Fruit fly (Drosophila melanogaster) whole organism, embryonic: ENCODE results near the gene Sas-4.

ENCODE experiments used
- Asciz ChIP-seq: fragments of 200-800 bp; sonication (Bioruptor generic); optimal IDR thresholded peaks from 2 replicates; lab custom pipeline; 2017; ENCODE audit warnings: missing biosample characterization, mild to moderate bottlenecking, missing genetic modification characterization, missing genetic modification reagents
- Atf3 ChIP-seq: fragments of 200-800 bp; sonication (Bioruptor generic); optimal IDR thresholded peaks from 3 replicates; lab custom pipeline; 2016; ENCODE audit warnings: missing biosample characterization, missing genetic modification characterization
- CG10267 ChIP-seq: fragments of 200-800 bp; sonication (Bioruptor generic); optimal IDR thresholded peaks from 2 replicates; lab custom pipeline; 2018; ENCODE audit warnings: missing biosample characterization, mild to moderate bottlenecking, missing genetic modification characterization, moderate library complexity
- CG11093 ChIP-seq: fragments of 200-800 bp; sonication (Bioruptor generic); IDR thresholded peaks from 3 replicates; pipeline ENCODE4 v1.3.6; 2022; ENCODE audit warnings: missing biosample characterization, missing genetic modification characterization
- CG11695 ChIP-seq: fragments of 200-800 bp; sonication (Bioruptor generic); IDR thresholded peaks from 3 replicates; pipeline ENCODE4 v1.3.6; 2022; ENCODE audit warnings: missing biosample characterization, missing genetic modification characterization
- CG12104 ChIP-seq: fragments of 200-800 bp; sonication (Bioruptor generic); optimal IDR thresholded peaks from 3 replicates; lab custom pipeline; 2016; ENCODE audit warnings: missing biosample characterization, missing genetic modification characterization
- CG12769 ChIP-seq: fragments of 200-800 bp; sonication (Bioruptor generic); optimal IDR thresholded peaks from 2 replicates; lab custom pipeline; 2019; ENCODE audit warnings: missing biosample characterization, mild to moderate bottlenecking, missing genetic modification characterization, moderate library complexity
- CG16863 ChIP-seq: fragments of 200-800 bp; sonication (Bioruptor generic); optimal IDR thresholded peaks from 3 replicates; lab custom pipeline; 2016; ENCODE audit warnings: missing biosample characterization, missing genetic modification characterization
- CG17912 ChIP-seq: fragments of 200-800 bp; sonication (Bioruptor generic); optimal IDR thresholded peaks from 2 replicates; lab custom pipeline; 2018; ENCODE audit warnings: missing biosample characterization, mild to moderate bottlenecking, missing genetic modification characterization
- CG2116 ChIP-seq: fragments of 200-800 bp; sonication (Bioruptor generic); optimal IDR thresholded peaks from 3 replicates; lab custom pipeline; 2018; ENCODE audit warnings: missing biosample characterization, mild to moderate bottlenecking, missing genetic modification characterization
- CG2120 ChIP-seq: fragments of 200-800 bp; sonication (Bioruptor generic); optimal IDR thresholded peaks from 3 replicates; lab custom pipeline; 2016; ENCODE audit warnings: missing biosample characterization, missing genetic modification characterization
- CG2199 ChIP-seq: fragments of 200-800 bp; sonication (Bioruptor generic); IDR thresholded peaks from 3 replicates; pipeline ENCODE4 v1.3.6; 2022; ENCODE audit warnings: missing biosample characterization, missing genetic modification characterization
- CG3065 ChIP-seq: fragments of 200-800 bp; sonication (Bioruptor generic); optimal IDR thresholded peaks from 2 replicates; lab custom pipeline; 2016; ENCODE audit warnings: missing biosample characterization, missing genetic modification characterization
- CG3163 ChIP-seq: fragments of 200-800 bp; sonication (Bioruptor generic); optimal IDR thresholded peaks from 3 replicates; lab custom pipeline; 2016; ENCODE audit warnings: missing biosample characterization, missing genetic modification characterization
- CG3407 ChIP-seq: fragments of 200-800 bp; sonication (Bioruptor generic); optimal IDR thresholded peaks from 2 replicates; lab custom pipeline; 2018; ENCODE audit warnings: missing biosample characterization, mild to moderate bottlenecking, missing genetic modification characterization
- CG42726 ChIP-seq: fragments of 200-800 bp; sonication (Bioruptor generic); IDR thresholded peaks from 2 replicates; pipeline ENCODE4 v1.3.6; 2022; ENCODE audit warnings: missing biosample characterization, missing genetic modification characterization; ENCODE audit not compliant: partially characterized antibody
- CG4404 ChIP-seq: fragments of 200-800 bp; sonication (Bioruptor generic); IDR thresholded peaks from 2 replicates; pipeline ENCODE4 v1.3.6; 2022; ENCODE audit warnings: missing biosample characterization, missing genetic modification characterization
- CG7987 ChIP-seq: fragments of 200-800 bp; sonication (Bioruptor generic); optimal IDR thresholded peaks from 2 replicates; lab custom pipeline; 2018; ENCODE audit warnings: missing biosample characterization, mild to moderate bottlenecking, missing genetic modification characterization, moderate library complexity
- CG9876 ChIP-seq: fragments of 200-800 bp; sonication (Bioruptor generic); optimal IDR thresholded peaks from 2 replicates; lab custom pipeline; 2016; ENCODE audit warnings: missing biosample characterization, missing genetic modification characterization
- Camta ChIP-seq: fragments of 200-800 bp; sonication (Bioruptor generic); optimal IDR thresholded peaks from 2 replicates; lab custom pipeline; 2016; ENCODE audit warnings: missing biosample characterization, missing genetic modification characterization
- CoRest ChIP-seq: fragments of 200-800 bp; sonication (Bioruptor generic); optimal IDR thresholded peaks from 3 replicates; lab custom pipeline; 2018; ENCODE audit warnings: missing biosample characterization, mild to moderate bottlenecking, missing genetic modification characterization, moderate library complexity
- CrebB ChIP-seq: fragments of 200-800 bp; sonication (Bioruptor generic); optimal IDR thresholded peaks from 3 replicates; lab custom pipeline; 2018; ENCODE audit warnings: missing biosample characterization, mild to moderate bottlenecking, missing genetic modification characterization
- D19B ChIP-seq: fragments of 200-800 bp; sonication (Bioruptor generic); optimal IDR thresholded peaks from 2 replicates; lab custom pipeline; 2017; ENCODE audit warnings: missing biosample characterization, mild to moderate bottlenecking, missing genetic modification characterization
- Gsc ChIP-seq: fragments of 200-800 bp; sonication (Bioruptor generic); IDR thresholded peaks from 2 replicates; pipeline ENCODE4 v1.3.6; 2022; ENCODE audit warnings: missing biosample characterization, missing genetic modification characterization
- Hey ChIP-seq: fragments of 200-800 bp; sonication (Bioruptor generic); optimal IDR thresholded peaks from 3 replicates; lab custom pipeline; 2018; ENCODE audit warnings: missing biosample characterization, mild to moderate bottlenecking, missing genetic modification characterization
- Hmr ChIP-seq: fragments of 200-800 bp; sonication (Bioruptor generic); optimal IDR thresholded peaks from 3 replicates; lab custom pipeline; 2017; ENCODE audit warnings: mild to moderate bottlenecking, missing biosample characterization, missing genetic modification reagents, missing genetic modification characterization
- Jarid2 ChIP-seq: fragments of 200-800 bp; sonication (Bioruptor generic); optimal IDR thresholded peaks from 3 replicates; lab custom pipeline; 2017; ENCODE audit warnings: mild to moderate bottlenecking, missing biosample characterization, missing genetic modification reagents, missing genetic modification characterization
- Kr ChIP-seq: fragments of 200-800 bp; sonication (Bioruptor generic); optimal IDR thresholded peaks from 2 replicates; lab custom pipeline; 2017; ENCODE audit warnings: missing biosample characterization, mild to moderate bottlenecking, missing genetic modification characterization
- Lhr ChIP-seq: fragments of 200-800 bp; sonication (Bioruptor generic); optimal IDR thresholded peaks from 3 replicates; lab custom pipeline; 2017; ENCODE audit warnings: mild to moderate bottlenecking, missing biosample characterization, missing genetic modification reagents, missing genetic modification characterization
- NfI ChIP-seq: fragments of 200-800 bp; sonication (Bioruptor generic); optimal IDR thresholded peaks from 3 replicates; lab custom pipeline; 2018; ENCODE audit warnings: missing biosample characterization, mild to moderate bottlenecking, missing genetic modification characterization, moderate library complexity
- Sry-δ ChIP-seq: fragments of 200-800 bp; sonication (Bioruptor generic); optimal IDR thresholded peaks from 2 replicates; lab custom pipeline; 2016; ENCODE audit warnings: missing biosample characterization, missing genetic modification characterization
- ab ChIP-seq: fragments of 200-800 bp; sonication (Bioruptor generic); optimal IDR thresholded peaks from 2 replicates; lab custom pipeline; 2016; ENCODE audit warnings: missing biosample characterization, missing genetic modification characterization
- cg ChIP-seq: fragments of 200-800 bp; sonication (Bioruptor generic); optimal IDR thresholded peaks from 3 replicates; lab custom pipeline; 2019; ENCODE audit warnings: missing biosample characterization, mild to moderate bottlenecking, missing genetic modification characterization, moderate library complexity
- chinmo ChIP-seq: fragments of 200-800 bp; sonication (Bioruptor generic); IDR thresholded peaks from 4 replicates; pipeline ENCODE4 v1.3.6; 2022; ENCODE audit warnings: missing biosample characterization, missing genetic modification characterization; ENCODE audit not compliant: partially characterized antibody
- chn ChIP-seq: fragments of 200-800 bp; sonication (Bioruptor generic); optimal IDR thresholded peaks from 2 replicates; lab custom pipeline; 2016; ENCODE audit warnings: missing biosample characterization, missing genetic modification characterization
- da ChIP-seq: fragments of 200-800 bp; sonication (Bioruptor generic); optimal IDR thresholded peaks from 2 replicates; lab custom pipeline; 2016; ENCODE audit warnings: missing biosample characterization, missing genetic modification characterization
- danr ChIP-seq: fragments of 200-800 bp; sonication (Bioruptor generic); IDR thresholded peaks from 2 replicates; pipeline ENCODE4 v1.3.6; 2022; ENCODE audit warnings: missing biosample characterization, missing genetic modification characterization
- en ChIP-seq: fragments of 200-800 bp; sonication (Bioruptor generic); optimal IDR thresholded peaks from 2 replicates; lab custom pipeline; 2016; ENCODE audit warnings: missing biosample characterization, missing genetic modification characterization
- hbn ChIP-seq: fragments of 200-800 bp; sonication (Bioruptor generic); IDR thresholded peaks from 2 replicates; pipeline ENCODE4 v1.3.6; 2022; ENCODE audit warnings: missing biosample characterization, missing genetic modification characterization; ENCODE audit not compliant: partially characterized antibody
- kay ChIP-seq: fragments of 200-800 bp; sonication (Bioruptor generic); optimal IDR thresholded peaks from 2 replicates; lab custom pipeline; 2016; ENCODE audit warnings: missing biosample characterization, missing genetic modification characterization
- onecut ChIP-seq: fragments of 200-800 bp; sonication (Bioruptor generic); IDR thresholded peaks from 2 replicates; pipeline ENCODE4 v1.3.6; 2022; ENCODE audit warnings: missing biosample characterization, missing genetic modification characterization
- pros ChIP-seq: fragments of 200-800 bp; sonication (Bioruptor generic); optimal IDR thresholded peaks from 3 replicates; lab custom pipeline; 2019; ENCODE audit warnings: missing biosample characterization, mild to moderate bottlenecking, missing genetic modification characterization, moderate library complexity
- sob ChIP-seq: fragments of 200-800 bp; sonication (Bioruptor generic); IDR thresholded peaks from 2 replicates; pipeline ENCODE4 v1.3.6; 2022; ENCODE audit warnings: missing biosample characterization, missing genetic modification characterization
- sqz ChIP-seq: fragments of 200-800 bp; sonication (Bioruptor generic); optimal IDR thresholded peaks from 3 replicates; lab custom pipeline; 2018; ENCODE audit warnings: missing biosample characterization, mild to moderate bottlenecking, missing genetic modification characterization
- tin ChIP-seq: fragments of 200-800 bp; sonication (Bioruptor generic); optimal IDR thresholded peaks from 3 replicates; lab custom pipeline; 2016; ENCODE audit warnings: missing biosample characterization, missing genetic modification characterization
- tio ChIP-seq: fragments of 200-800 bp; sonication (Bioruptor generic); optimal IDR thresholded peaks from 2 replicates; lab custom pipeline; 2017; ENCODE audit warnings: missing biosample characterization, missing genetic modification characterization, inconsistent platforms
- trem ChIP-seq: fragments of 200-800 bp; optimal IDR thresholded peaks from 3 replicates; lab custom pipeline; 2019; ENCODE audit warnings: missing biosample characterization, mild to moderate bottlenecking, missing genetic modification characterization, moderate library complexity
- vvl ChIP-seq: fragments of 200-800 bp; sonication (Bioruptor generic); IDR thresholded peaks from 2 replicates; pipeline ENCODE4 v1.3.6; 2022; ENCODE audit warnings: missing biosample characterization, missing genetic modification characterization
- zen2 ChIP-seq: fragments of 200-800 bp; sonication (Bioruptor generic); IDR thresholded peaks from 3 replicates; pipeline ENCODE4 v1.3.6; 2022; ENCODE audit warnings: missing biosample characterization, missing genetic modification characterization; ENCODE audit not compliant: partially characterized antibody
- zf30C ChIP-seq: fragments of 200-800 bp; sonication (Bioruptor generic); optimal IDR thresholded peaks from 3 replicates; lab custom pipeline; 2018; ENCODE audit warnings: missing biosample characterization, mild to moderate bottlenecking, missing genetic modification characterization

Gene Sas-4

DNA sequence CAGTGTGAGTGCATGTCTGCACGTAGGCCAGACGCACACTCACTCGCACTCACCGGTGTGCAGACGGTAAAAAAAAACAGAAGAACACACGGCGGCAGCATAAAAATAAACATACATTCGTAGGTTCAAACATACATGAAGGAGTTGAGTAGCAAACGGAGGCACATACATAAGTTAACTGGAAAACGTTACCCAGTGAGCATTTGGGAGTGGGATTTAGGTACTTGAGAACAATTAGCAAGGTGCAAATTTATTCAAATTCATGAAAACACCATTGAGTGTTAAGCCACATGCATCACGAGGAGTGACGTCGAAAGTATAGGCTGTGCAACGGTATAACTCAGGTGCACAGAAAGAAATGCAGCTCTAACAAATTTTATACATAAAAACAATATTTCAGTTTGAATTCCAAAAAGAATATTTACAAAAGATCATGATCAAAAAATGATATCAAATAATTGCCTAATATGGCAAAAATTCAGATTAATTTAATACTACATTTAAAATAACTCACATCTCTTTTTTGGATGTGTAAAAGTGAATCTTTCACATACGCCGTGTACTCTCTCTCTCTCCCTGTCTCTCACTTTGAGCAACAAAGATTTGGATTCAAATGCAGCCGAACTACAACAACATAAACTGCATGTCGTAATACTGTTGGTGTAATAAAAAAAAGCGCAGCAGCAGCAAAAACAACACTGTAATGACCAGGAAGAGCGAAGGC lies 42.4 kb upstream of the Sas-4 start (continued):
- peak; percentile 96 for TF ChIP-seq Camta (GFP tag; lab: Kevin White, UChicago)
- TF ChIP-seq onecut: peak; percentile 90
- peak; percentile 74 for TF ChIP-seq pros
- peak; percentile 68 for TF ChIP-seq CG3163 (GFP tag; lab: Kevin White, UChicago)
- TF ChIP-seq CG11695 (GFP tag; lab: Robert Waterston, UW): no peak
- peak; percentile 92 for TF ChIP-seq CG12104 (GFP tag; lab: Kevin White, UChicago)
- TF ChIP-seq CG3065 (GFP tag; lab: Kevin White, UChicago): peak; percentile 86
- TF ChIP-seq CG12769: peak; percentile 78
- no peak for TF ChIP-seq CG2199 (GFP tag; lab: Robert Waterston, UW)
- peak; percentile 74 for TF ChIP-seq ab (GFP tag; lab: Kevin White, UChicago)
- peak; percentile 67 for TF ChIP-seq CG9876
- no peak for TF ChIP-seq chinmo
- no peak for TF ChIP-seq sob (GFP tag; lab: Robert Waterston, UW)
- TF ChIP-seq CG7987 (GFP tag; lab: Kevin White, UChicago): no peak
- TF ChIP-seq Lhr (GFP tag; lab: Kevin White, UChicago): peak; percentile 94
- TF ChIP-seq CG3407: peak; percentile 94
- peak; percentile 64 for TF ChIP-seq da (GFP tag; lab: Kevin White, UChicago)
- peak; percentile 48 for TF ChIP-seq CG17912 (GFP tag; lab: Kevin White, UChicago)
- TF ChIP-seq tio (GFP tag; lab: Kevin White, UChicago): peak; percentile 92
- peak; percentile 97 for TF ChIP-seq Asciz
- TF ChIP-seq tin (GFP tag; lab: Kevin White, UChicago): peak; percentile 96
- peak; percentile 31 for TF ChIP-seq D19B (GFP tag; lab: Kevin White, UChicago)
- no peak for TF ChIP-seq vvl (GFP tag; lab: Robert Waterston, UW)
- TF ChIP-seq Hmr (GFP tag; lab: Kevin White, UChicago): peak; percentile 40
- TF ChIP-seq danr (GFP tag; lab: Robert Waterston, UW): no peak
- peak; percentile 90 for TF ChIP-seq CrebB (tag; lab: Kevin White, UChicago)
- peak; percentile 39 for TF ChIP-seq Hey (tag; lab: Kevin White, UChicago)
- TF ChIP-seq hbn (GFP tag; lab: Robert Waterston, UW): no peak
- peak; percentile 96 for TF ChIP-seq trem (tag; lab: Kevin White, UChicago)
- TF ChIP-seq NfI: peak; percentile 80
- TF ChIP-seq CG4404 (GFP tag; lab: Robert Waterston, UW): no peak
- TF ChIP-seq sqz (GFP tag; lab: Kevin White, UChicago): peak; percentile 93
- TF ChIP-seq zf30C: peak; percentile 98
- no peak for TF ChIP-seq Gsc (GFP tag; lab: Robert Waterston, UW)
- peak; percentile 95 for TF ChIP-seq cg (GFP tag; lab: Kevin White, UChicago)
- TF ChIP-seq CG10267 (tag; lab: Kevin White, UChicago): peak; percentile 95
- peak; percentile 91 for TF ChIP-seq kay (GFP tag; lab: Kevin White, UChicago)
- TF ChIP-seq Atf3 (GFP tag; lab: Kevin White, UChicago): peak; percentile 92
- peak; percentile 94 for TF ChIP-seq CG11093 (GFP tag; lab: Robert Waterston, UW)
- peak; percentile 48 for TF ChIP-seq CG2120 (GFP tag; lab: Kevin White, UChicago)
- peak; percentile 91 for TF ChIP-seq CG16863
- TF ChIP-seq chn: peak; percentile 95
- TF ChIP-seq CG42726 (GFP tag; lab: Robert Waterston, UW): no peak
- TF ChIP-seq Sry-δ (GFP tag; lab: Kevin White, UChicago): peak; percentile 57
- TF ChIP-seq Kr (GFP tag; lab: Kevin White, UChicago): peak; percentile 83
- TF ChIP-seq zen2 (GFP tag; lab: Robert Waterston, UW): no peak
- peak; percentile 97 for TF ChIP-seq CoRest (tag; lab: Kevin White, UChicago)
- peak; percentile 88 for TF ChIP-seq en
- peak; percentile 74 for TF ChIP-seq CG2116 (GFP tag; lab: Kevin White, UChicago)
- TF ChIP-seq Jarid2: peak; percentile 70
